Fruit fly (Drosophila melanogaster) whole organism, embryonic: ENCODE data around the gene CG13947.
A peak's percentile ranks its signal among the peaks of the same experiment; 100 is the strongest.

Source experiments
- Ada2b ChIP-seq: fragments of 200-800 bp; sonication (Bioruptor generic); IDR thresholded peaks from 2 replicates; pipeline ENCODE4 v1.3.6; 2022; ENCODE audit warnings: missing biosample characterization, missing genetic modification characterization
- Antp ChIP-seq: fragments of 200-800 bp; sonication (Bioruptor generic); optimal IDR thresholded peaks from 3 replicates; lab custom pipeline; 2016; ENCODE audit warnings: missing biosample characterization, missing genetic modification characterization
- Awh ChIP-seq: fragments of 200-800 bp; sonication (Bioruptor generic); IDR thresholded peaks from 2 replicates; pipeline ENCODE4, ENCODE4 v1.3.6; 2022; ENCODE audit warnings: missing biosample characterization, missing genetic modification characterization
- Bgb ChIP-seq: fragments of 200-800 bp; sonication (Bioruptor generic); IDR thresholded peaks from 2 replicates; pipeline ENCODE4 v1.3.6; 2022; ENCODE audit warnings: missing biosample characterization, missing genetic modification characterization; ENCODE audit not compliant: partially characterized antibody
- CG10147 ChIP-seq: fragments of 200-800 bp; sonication (Bioruptor generic); optimal IDR thresholded peaks from 2 replicates; lab custom pipeline; 2019; ENCODE audit warnings: missing biosample characterization, mild to moderate bottlenecking, missing genetic modification characterization, moderate library complexity
- CG10366 ChIP-seq: fragments of 200-800 bp; sonication (Bioruptor generic); IDR thresholded peaks from 2 replicates; pipeline ENCODE4 v1.3.6; 2022; ENCODE audit warnings: missing biosample characterization, missing genetic modification characterization
- CG10979 ChIP-seq: fragments of 200-800 bp; sonication (Bioruptor generic); optimal IDR thresholded peaks from 2 replicates; lab custom pipeline; 2018; ENCODE audit warnings: missing biosample characterization, mild to moderate bottlenecking, missing genetic modification characterization, moderate library complexity
- CG11504 ChIP-seq: fragments of 200-800 bp; sonication (Bioruptor generic); optimal IDR thresholded peaks from 3 replicates; lab custom pipeline; 2019; ENCODE audit warnings: missing biosample characterization, mild to moderate bottlenecking, missing genetic modification characterization, moderate library complexity
- CG11723 ChIP-seq: fragments of 200-800 bp; sonication (Bioruptor generic); optimal IDR thresholded peaks from 2 replicates; lab custom pipeline; 2017; ENCODE audit warnings: missing biosample characterization, mild to moderate bottlenecking, missing genetic modification characterization
- CG12071 ChIP-seq: fragments of 200-800 bp; sonication (Bioruptor generic); optimal IDR thresholded peaks from 3 replicates; lab custom pipeline; 2018; ENCODE audit warnings: missing biosample characterization, mild to moderate bottlenecking, missing genetic modification characterization
- CG12299 ChIP-seq: fragments of 200-800 bp; sonication (Bioruptor generic); optimal IDR thresholded peaks from 2 replicates; lab custom pipeline; 2018; ENCODE audit warnings: missing biosample characterization, mild to moderate bottlenecking, missing genetic modification characterization
- CG13775 ChIP-seq: fragments of 200-800 bp; sonication (Bioruptor generic); optimal IDR thresholded peaks from 3 replicates; lab custom pipeline; 2017; ENCODE audit warnings: missing biosample characterization, mild to moderate bottlenecking, missing genetic modification characterization
- CG13894 ChIP-seq: fragments of 200-800 bp; sonication (Bioruptor generic); optimal IDR thresholded peaks from 3 replicates; lab custom pipeline; 2018; ENCODE audit warnings: missing biosample characterization, mild to moderate bottlenecking, missing genetic modification characterization, moderate library complexity
- CG17328 ChIP-seq: fragments of 200-800 bp; sonication (Bioruptor generic); IDR thresholded peaks from 2 replicates; pipeline ENCODE4 v1.3.6; 2022; ENCODE audit warnings: missing biosample characterization, missing genetic modification characterization
- CG18262 ChIP-seq: fragments of 200-800 bp; optimal IDR thresholded peaks from 3 replicates; lab custom pipeline; 2019; ENCODE audit warnings: missing biosample characterization, mild to moderate bottlenecking, missing genetic modification characterization, moderate library complexity
- CG2129 ChIP-seq: fragments of 200-800 bp; sonication (Bioruptor generic); IDR thresholded peaks from 2 replicates; pipeline ENCODE4 v1.3.6; 2022; ENCODE audit warnings: missing biosample characterization, missing genetic modification characterization; ENCODE audit not compliant: partially characterized antibody
- CG32532 ChIP-seq: fragments of 200-800 bp; sonication (Bioruptor generic); IDR thresholded peaks from 2 replicates; pipeline ENCODE4 v1.3.6; 2022; ENCODE audit warnings: missing biosample characterization, missing genetic modification characterization
- CG33213 ChIP-seq: fragments of 200-800 bp; sonication (Bioruptor generic); optimal IDR thresholded peaks from 3 replicates; lab custom pipeline; 2016; ENCODE audit warnings: missing biosample characterization, missing genetic modification characterization
- CG43689 ChIP-seq: fragments of 200-800 bp; sonication (Bioruptor generic); IDR thresholded peaks from 2 replicates; pipeline ENCODE4 v1.3.6; 2022; ENCODE audit warnings: missing biosample characterization, missing genetic modification characterization
- CG7372 ChIP-seq: fragments of 200-800 bp; sonication (Bioruptor generic); IDR thresholded peaks from 2 replicates; pipeline ENCODE4 v1.3.6; 2022; ENCODE audit warnings: missing biosample characterization, missing genetic modification characterization
- CG8924 ChIP-seq: fragments of 200-800 bp; optimal IDR thresholded peaks from 3 replicates; lab custom pipeline; 2019; ENCODE audit warnings: missing biosample characterization, mild to moderate bottlenecking, missing genetic modification characterization, moderate library complexity
- Chrac-16 ChIP-seq: fragments of 200-800 bp; sonication (Bioruptor generic); optimal IDR thresholded peaks from 3 replicates; lab custom pipeline; 2016; ENCODE audit warnings: missing biosample characterization, missing genetic modification characterization
- Ets65A ChIP-seq: fragments of 200-800 bp; sonication (Bioruptor generic); peaks from one replicate; lab custom pipeline; 2016; ENCODE audit warnings: missing biosample characterization, missing genetic modification characterization
- Fer2 ChIP-seq: fragments of 200-800 bp; sonication (Bioruptor generic); optimal IDR thresholded peaks from 2 replicates; lab custom pipeline; 2018; ENCODE audit warnings: missing biosample characterization, mild to moderate bottlenecking, missing genetic modification characterization, moderate library complexity
- Fer3 ChIP-seq: fragments of 200-800 bp; sonication (Bioruptor generic); optimal IDR thresholded peaks from 2 replicates; lab custom pipeline; 2018; ENCODE audit warnings: missing biosample characterization, mild to moderate bottlenecking, missing genetic modification characterization, moderate library complexity
- HLH4C ChIP-seq: fragments of 200-800 bp; sonication (Bioruptor generic); IDR thresholded peaks from 3 replicates; pipeline ENCODE4 v1.3.6; 2022; ENCODE audit warnings: missing biosample characterization, missing genetic modification characterization; ENCODE audit not compliant: partially characterized antibody
- Hmr ChIP-seq: fragments of 200-800 bp; sonication (Bioruptor generic); optimal IDR thresholded peaks from 3 replicates; lab custom pipeline; 2017; ENCODE audit warnings: mild to moderate bottlenecking, missing biosample characterization, missing genetic modification reagents, missing genetic modification characterization
- Jarid2 ChIP-seq: fragments of 200-800 bp; sonication (Bioruptor generic); optimal IDR thresholded peaks from 3 replicates; lab custom pipeline; 2017; ENCODE audit warnings: mild to moderate bottlenecking, missing biosample characterization, missing genetic modification reagents, missing genetic modification characterization
- Lhr ChIP-seq: fragments of 200-800 bp; sonication (Bioruptor generic); optimal IDR thresholded peaks from 3 replicates; lab custom pipeline; 2017; ENCODE audit warnings: mild to moderate bottlenecking, missing biosample characterization, missing genetic modification reagents, missing genetic modification characterization
- NC2α ChIP-seq: fragments of 200-800 bp; sonication (Bioruptor generic); optimal IDR thresholded peaks from 2 replicates; lab custom pipeline; 2016; ENCODE audit warnings: missing biosample characterization, missing genetic modification characterization
- NFAT ChIP-seq: fragments of 200-800 bp; sonication (Bioruptor generic); IDR thresholded peaks from 2 replicates; pipeline ENCODE4 v1.3.6; 2022; ENCODE audit warnings: missing biosample characterization, missing genetic modification characterization
- Sox102F ChIP-seq: fragments of 200-800 bp; sonication (Bioruptor generic); optimal IDR thresholded peaks from 2 replicates; lab custom pipeline; 2018; ENCODE audit warnings: missing biosample characterization, mild to moderate bottlenecking, missing genetic modification characterization, moderate library complexity
- ac ChIP-seq: fragments of 200-800 bp; sonication (Bioruptor generic); optimal IDR thresholded peaks from 3 replicates; lab custom pipeline; 2017; ENCODE audit warnings: missing biosample characterization, mild to moderate bottlenecking, missing genetic modification characterization
- bowl ChIP-seq: fragments of 200-800 bp; sonication (Bioruptor generic); IDR thresholded peaks from 2 replicates; pipeline ENCODE4 v1.3.6; 2022; ENCODE audit warnings: missing biosample characterization, missing genetic modification characterization
- chinmo ChIP-seq: fragments of 200-800 bp; sonication (Bioruptor generic); IDR thresholded peaks from 4 replicates; pipeline ENCODE4 v1.3.6; 2022; ENCODE audit warnings: missing biosample characterization, missing genetic modification characterization; ENCODE audit not compliant: partially characterized antibody
- ci ChIP-seq: fragments of 200-800 bp; sonication (Bioruptor generic); IDR thresholded peaks from 3 replicates; pipeline ENCODE4 v1.3.6; 2022; ENCODE audit warnings: missing biosample characterization, missing genetic modification characterization
- crc ChIP-seq: fragments of 200-800 bp; sonication (Bioruptor generic); optimal IDR thresholded peaks from 2 replicates; lab custom pipeline; 2016; ENCODE audit warnings: missing biosample characterization, missing genetic modification characterization
- eyg ChIP-seq: fragments of 200-800 bp; sonication (Bioruptor generic); optimal IDR thresholded peaks from 3 replicates; lab custom pipeline; 2016; ENCODE audit warnings: missing biosample characterization, missing genetic modification characterization
- fd102C ChIP-seq: fragments of 200-800 bp; sonication (Bioruptor generic); optimal IDR thresholded peaks from 2 replicates; lab custom pipeline; 2018; ENCODE audit warnings: missing biosample characterization, mild to moderate bottlenecking, missing genetic modification characterization, moderate library complexity
- gce ChIP-seq: fragments of 200-800 bp; sonication (Bioruptor generic); IDR thresholded peaks from 3 replicates; pipeline ENCODE4 v1.3.6; 2022; ENCODE audit warnings: missing biosample characterization, missing genetic modification characterization
- gt ChIP-seq: fragments of 200-800 bp; sonication (Bioruptor generic); IDR thresholded peaks from 2 replicates; pipeline ENCODE4 v1.3.6; 2022; ENCODE audit warnings: missing biosample characterization, missing genetic modification characterization
- lmd ChIP-seq: fragments of 200-800 bp; sonication (Bioruptor generic); IDR thresholded peaks from 2 replicates; pipeline ENCODE4 v1.3.6; 2022; ENCODE audit warnings: missing biosample characterization, missing genetic modification characterization
- luna ChIP-seq: fragments of 200-800 bp; sonication (Bioruptor generic); optimal IDR thresholded peaks from 2 replicates; lab custom pipeline; 2016; ENCODE audit warnings: missing biosample characterization, missing genetic modification characterization
- maf-S ChIP-seq: fragments of 200-800 bp; sonication (Bioruptor generic); optimal IDR thresholded peaks from 2 replicates; lab custom pipeline; 2016; ENCODE audit warnings: missing biosample characterization, missing genetic modification characterization
- mld ChIP-seq: fragments of 200-800 bp; sonication (Bioruptor generic); IDR thresholded peaks from 3 replicates; pipeline ENCODE4 v1.3.6; 2022; ENCODE audit warnings: missing biosample characterization, missing genetic modification characterization; ENCODE audit not compliant: partially characterized antibody
- odd ChIP-seq: fragments of 200-800 bp; sonication (Bioruptor generic); optimal IDR thresholded peaks from 2 replicates; lab custom pipeline; 2017; ENCODE audit warnings: missing biosample characterization, mild to moderate bottlenecking, missing genetic modification characterization
- rib ChIP-seq: fragments of 200-800 bp; sonication (Bioruptor generic); IDR thresholded peaks from 2 replicates; pipeline ENCODE4 v1.3.6; 2022; ENCODE audit warnings: missing biosample characterization, missing genetic modification characterization
- run ChIP-seq: fragments of 200-800 bp; sonication (Bioruptor generic); optimal IDR thresholded peaks from 3 replicates; lab custom pipeline; 2018; ENCODE audit warnings: missing biosample characterization, mild to moderate bottlenecking, missing genetic modification characterization
- tna ChIP-seq: fragments of 200-800 bp; sonication (Bioruptor generic); IDR thresholded peaks from 2 replicates; pipeline ENCODE4 v1.3.6; 2022; ENCODE audit warnings: missing biosample characterization, missing genetic modification characterization; ENCODE audit not compliant: partially characterized antibody

Gene CG13947

dm6 chr2L:819315-820032 is 40.5 kb downstream of the CG13947 start, which contains the start of the genes PGAP2 and Clp (continued):
- peak; percentile 61; the same call in 1 of the 2 replicates for TF ChIP-seq Ada2b
- peak; percentile 79 for TF ChIP-seq CG32532 (GFP tag; lab: Robert Waterston, UW)
- TF ChIP-seq Chrac-16 (GFP tag; lab: Kevin White, UChicago) = peak; percentile 74
- TF ChIP-seq Antp (GFP tag; lab: Kevin White, UChicago) = peak; percentile 31
- peak; percentile 84 for TF ChIP-seq lmd (GFP tag; lab: Robert Waterston, UW)
- TF ChIP-seq Sox102F (GFP tag; lab: Kevin White, UChicago) = peak; percentile 76
- TF ChIP-seq luna = no peak
- TF ChIP-seq fd102C (GFP tag; lab: Kevin White, UChicago) = peak; percentile 13
- TF ChIP-seq ci (GFP tag; lab: Robert Waterston, UW) = peak; percentile 69; the same call in 2 of the 3 replicates
- TF ChIP-seq bowl (GFP tag; lab: Robert Waterston, UW) = no peak
- no peak for TF ChIP-seq crc (GFP tag; lab: Kevin White, UChicago)
- peak; percentile 7; the same call in 1 of the 2 replicates for TF ChIP-seq tna
- no peak for TF ChIP-seq ac
- TF ChIP-seq Bgb = no peak
- peak; percentile 78 for TF ChIP-seq Fer3
- TF ChIP-seq CG13775 = peak; percentile 82
- TF ChIP-seq CG2129 (GFP tag; lab: Robert Waterston, UW) = peak; percentile 21; the same call in 1 of the 2 replicates
- no peak for TF ChIP-seq gce (GFP tag; lab: Robert Waterston, UW)
- no peak for TF ChIP-seq eyg
- peak; percentile 26; the same call in 1 of the 2 replicates for TF ChIP-seq NFAT (GFP tag; lab: Robert Waterston, UW)
- peak; percentile 95 for TF ChIP-seq Ets65A (GFP tag; lab: Kevin White, UChicago)
- TF ChIP-seq Lhr = peak; percentile 52
- TF ChIP-seq CG8924 (tag; lab: Kevin White, UChicago) = peak; percentile 77
- peak; percentile 26 for TF ChIP-seq CG11723 (GFP tag; lab: Kevin White, UChicago)
- peak; percentile 38 for TF ChIP-seq CG10147 (GFP tag; lab: Kevin White, UChicago)
- peak; percentile 45 for TF ChIP-seq CG12299 (tag; lab: Kevin White, UChicago)
- TF ChIP-seq chinmo (GFP tag; lab: Robert Waterston, UW) = no peak
- TF ChIP-seq gt (GFP tag; lab: Robert Waterston, UW) = no peak
- TF ChIP-seq odd = no peak
- TF ChIP-seq mld (GFP tag; lab: Robert Waterston, UW) = no peak
- TF ChIP-seq HLH4C (GFP tag; lab: Robert Waterston, UW) = peak; percentile 71
- TF ChIP-seq CG12071 (GFP tag; lab: Kevin White, UChicago) = no peak
- peak; percentile 3 for TF ChIP-seq maf-S
- no peak for TF ChIP-seq run (tag; lab: Kevin White, UChicago)
- peak; percentile 20; the same call in 1 of the 2 replicates for TF ChIP-seq rib (GFP tag; lab: Robert Waterston, UW)
- peak; percentile 79 for TF ChIP-seq CG18262
- peak; percentile 80 for TF ChIP-seq CG11504
- peak; percentile 64 for TF ChIP-seq Hmr (GFP tag; lab: Kevin White, UChicago)
- no peak for TF ChIP-seq NC2α
- TF ChIP-seq CG13894 (tag; lab: Kevin White, UChicago) = no peak
- peak; percentile 70 for TF ChIP-seq CG17328 (GFP tag; lab: Robert Waterston, UW)
- peak; percentile 93 for TF ChIP-seq CG7372 (GFP tag; lab: Robert Waterston, UW)
- TF ChIP-seq CG10979 (tag; lab: Kevin White, UChicago) = peak; percentile 85
- no peak for TF ChIP-seq CG33213 (GFP tag; lab: Kevin White, UChicago)
- peak; percentile 71 for TF ChIP-seq CG10366 (GFP tag; lab: Robert Waterston, UW)
- peak; percentile 26 for TF ChIP-seq Fer2 (tag; lab: Kevin White, UChicago)
- TF ChIP-seq Awh = no peak
- no peak for TF ChIP-seq Jarid2 (GFP tag; lab: Kevin White, UChicago)
- no peak for TF ChIP-seq CG43689 (GFP tag; lab: Robert Waterston, UW)
